Worm (Caenorhabditis elegans): ENCODE data around the gene ctsa-1.1.

- TF ChIP-seq lin-13 (tag; optimal IDR thresholded peaks at IDR 0.05), result no peak
- no peak for TF ChIP-seq mep-1 (tag; optimal IDR thresholded peaks at IDR 0.05)
- no peak for TF ChIP-seq elt-1 (tag; optimal IDR thresholded peaks at IDR 0.05; ENCODE audit: borderline replicate concordance, insufficient read depth)
- no peak for TF ChIP-seq elt-3 (tag; optimal IDR thresholded peaks at IDR 0.05)
- TF ChIP-seq hlh-1 (tag; optimal IDR thresholded peaks at IDR 0.05), result no peak
These were observed 28.8 kb downstream of the ctsa-1.1 start, which contains the start of gene ttm-2 for ce11 chrII:4766284-4766683.

All from whole organism, mixed stage, embryonic.